Fruit fly (Drosophila melanogaster): ENCODE data around the gene myd.

Gene myd

DNA sequence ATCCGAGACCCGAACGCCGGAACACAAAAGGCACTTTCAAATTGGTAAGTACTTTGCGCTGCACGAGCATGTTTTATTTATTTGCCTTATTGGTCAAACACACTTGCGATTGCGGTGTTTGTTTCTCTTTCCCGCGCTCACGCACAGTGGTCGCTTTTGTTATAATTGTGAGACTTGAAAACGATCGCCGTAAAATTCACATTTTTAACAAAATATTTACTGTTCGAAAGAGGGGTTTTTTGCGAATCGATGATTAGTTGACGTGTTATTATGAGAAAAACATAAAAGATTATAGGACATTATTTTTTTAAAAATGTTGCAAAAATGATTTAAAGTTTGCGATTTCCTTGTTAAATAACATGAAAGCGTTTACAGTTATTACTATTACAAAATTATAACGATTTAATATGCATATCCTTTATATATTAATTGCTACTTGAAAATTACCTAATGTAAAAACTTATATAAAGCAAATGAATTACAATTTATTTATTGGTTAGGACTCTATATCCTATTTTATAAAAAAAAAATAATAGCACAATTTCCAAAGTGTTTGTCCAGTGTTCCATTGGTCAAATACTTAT lies 15.5 kb upstream of the myd start (continued):
- TF ChIP-seq Asciz (GFP tag; optimal IDR thresholded peaks at IDR 0.05) (peak; percentile 2), CG12236 (GFP tag; optimal IDR thresholded peaks at IDR 0.05) (no peak), CG9727 (GFP tag; optimal IDR thresholded peaks at IDR 0.05) (peak; percentile 46), unpg (GFP tag; optimal IDR thresholded peaks at IDR 0.05) (peak; percentile 18), Xbp1 (GFP tag; optimal IDR thresholded peaks at IDR 0.05) (peak; percentile 44), Six4 (GFP tag; optimal IDR thresholded peaks at IDR 0.05) (no peak), CG18262 (tag; optimal IDR thresholded peaks at IDR 0.05) (peak; percentile 58), onecut (GFP tag; IDR thresholded peaks at IDR 0.05) (peak; percentile 21; the same call in 1 of the 2 replicates), amos (GFP tag; IDR thresholded peaks at IDR 0.05; ENCODE audit: partially characterized antibody) (no peak), CG6654 (GFP tag; optimal IDR thresholded peaks at IDR 0.05) (peak; percentile 33), E2f2 (GFP tag; IDR thresholded peaks at IDR 0.05) (peak; percentile 10; the same call in 1 of the 2 replicates), dm (GFP tag; optimal IDR thresholded peaks at IDR 0.05) (no peak), Elba2 (GFP tag; optimal IDR thresholded peaks at IDR 0.05) (peak; percentile 90), CG11093 (GFP tag; IDR thresholded peaks at IDR 0.05) (no peak), lilli (GFP tag; optimal IDR thresholded peaks at IDR 0.05) (peak; percentile 48), dysf (GFP tag; IDR thresholded peaks at IDR 0.05) (peak; percentile 52; the same call in 2 of the 3 replicates), NC2β (GFP tag; optimal IDR thresholded peaks at IDR 0.05) (peak; percentile 37), Atf-2 (GFP tag; optimal IDR thresholded peaks at IDR 0.05) (peak; percentile 9), gce (GFP tag; IDR thresholded peaks at IDR 0.05) (0 out of 3 replicates have a peak, but pooled peaks have one; percentile 12), CG6689 (GFP tag; IDR thresholded peaks at IDR 0.05) (peak; percentile 32; the same call in 1 of the 2 replicates), fd96Cb (tag; optimal IDR thresholded peaks at IDR 0.05) (peak; percentile 35), bsh (GFP tag; optimal IDR thresholded peaks at IDR 0.05) (peak in 1 of 2 experiments; percentile 27), CG11560 (tag; IDR thresholded peaks at IDR 0.05) (no peak), CG32767 (GFP tag; IDR thresholded peaks at IDR 0.05) (0 out of 2 replicates have a peak, but pooled peaks have one; percentile 17), CG13775 (GFP tag; optimal IDR thresholded peaks at IDR 0.05) (peak; percentile 37), CG10209 (GFP tag; optimal IDR thresholded peaks at IDR 0.05) (peak; percentile 51), odd (GFP tag; optimal IDR thresholded peaks at IDR 0.05) (peak; percentile 17), CG12071 (GFP tag; optimal IDR thresholded peaks at IDR 0.05) (peak; percentile 20), CG17328 (GFP tag; IDR thresholded peaks at IDR 0.05) (peak; percentile 39; the same call in 1 of the 2 replicates), esg (GFP tag; conservative IDR thresholded peaks at IDR 0.05) (peak; percentile 22), D19A (tag; optimal IDR thresholded peaks at IDR 0.05) (peak; percentile 32), Xrp1 (GFP tag; IDR thresholded peaks at IDR 0.05) (peak; percentile 38; the same call in 1 of the 2 replicates), CG6683 (GFP tag; optimal IDR thresholded peaks at IDR 0.05) (no peak), Mes4 (GFP tag; optimal IDR thresholded peaks at IDR 0.05) (peak; percentile 15), sima (GFP tag; optimal IDR thresholded peaks at IDR 0.05) (no peak), Dad (GFP tag; optimal IDR thresholded peaks at IDR 0.05) (peak; percentile 8), sqz (GFP tag; optimal IDR thresholded peaks at IDR 0.05) (no peak), sc (optimal IDR thresholded peaks at IDR 0.05) (no peak), sc (GFP tag; optimal IDR thresholded peaks at IDR 0.05) (peak; percentile 13), CG9876 (GFP tag; optimal IDR thresholded peaks at IDR 0.05) (no peak), B-H2 (GFP tag; optimal IDR thresholded peaks at IDR 0.05) (peak; percentile 21), CG11723 (GFP tag; optimal IDR thresholded peaks at IDR 0.05) (peak; percentile 29), Atf3 (GFP tag; optimal IDR thresholded peaks at IDR 0.05) (no peak), Myb (GFP tag; optimal IDR thresholded peaks at IDR 0.05) (no peak), croc (GFP tag; conservative IDR thresholded peaks at IDR 0.05) (no peak), chif (GFP tag; optimal IDR thresholded peaks at IDR 0.05) (peak; percentile 1 to 17), CG18599 (GFP tag; optimal IDR thresholded peaks at IDR 0.05) (peak; percentile 9), grau (tag; optimal IDR thresholded peaks at IDR 0.05) (peak; percentile 60), H2.0 (GFP tag; IDR thresholded peaks at IDR 0.05) (peak; percentile 26; the same call in 1 of the 2 replicates), crol (GFP tag; IDR thresholded peaks at IDR 0.05) (no peak)
